Worm (Caenorhabditis elegans) whole organism, L4 larva: ENCODE data around the gene F32D1.11.

ENCODE experiments used
- hlh-11 ChIP-seq: fragments of 200-800 bp; sonication (Bioruptor generic); optimal IDR thresholded peaks from 2 replicates; lab custom pipeline; 2018; ENCODE audit warnings: mild to moderate bottlenecking, missing genetic modification characterization, missing compliant biosample characterization
- jun-1 ChIP-seq: fragments of 150-350 bp; optimal IDR thresholded peaks from 2 replicates; lab custom pipeline; 2014; ENCODE audit warnings: missing biosample characterization, missing genetic modification reagents, missing genetic modification characterization
- nhr-11 ChIP-seq: fragments of 150-350 bp; optimal IDR thresholded peaks from 2 replicates; lab custom pipeline; 2014; ENCODE audit warnings: missing biosample characterization, missing genetic modification characterization
- zag-1 ChIP-seq: fragments of 150-350 bp; optimal IDR thresholded peaks from 2 replicates; lab custom pipeline; 2014; ENCODE audit warnings: missing biosample characterization, missing genetic modification characterization

DNA sequence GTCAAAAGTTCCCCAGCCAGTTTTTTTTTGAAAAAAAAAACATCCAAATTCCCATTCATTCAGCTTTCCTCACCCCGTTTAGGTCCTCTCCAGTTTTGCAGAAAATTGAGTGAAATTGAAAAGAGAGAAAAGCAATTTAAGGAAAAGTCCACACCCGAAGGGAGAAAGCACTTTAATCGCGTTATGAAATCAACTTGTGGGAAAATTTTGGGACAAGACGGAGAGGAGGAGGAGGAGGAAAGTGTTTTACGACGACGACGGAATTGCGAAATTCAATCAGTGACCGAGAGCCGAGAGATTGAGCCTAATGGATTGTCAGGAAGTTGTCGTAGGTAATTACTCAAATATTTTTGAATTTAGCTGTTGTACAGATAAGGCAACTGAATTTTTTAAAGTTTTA is 9.0 kb downstream of the F32D1.11 start:
- TF ChIP-seq zag-1 (tag; lab: Kevin White, UChicago) (no peak), nhr-11 (tag; lab: Kevin White, UChicago) (no peak), jun-1 (tag; lab: Kevin White, UChicago) (no peak), hlh-11 (tag; lab: Kevin White, UChicago) (no peak)
